Fruit fly (Drosophila melanogaster): ENCODE data around the gene pigeon.

DNA sequence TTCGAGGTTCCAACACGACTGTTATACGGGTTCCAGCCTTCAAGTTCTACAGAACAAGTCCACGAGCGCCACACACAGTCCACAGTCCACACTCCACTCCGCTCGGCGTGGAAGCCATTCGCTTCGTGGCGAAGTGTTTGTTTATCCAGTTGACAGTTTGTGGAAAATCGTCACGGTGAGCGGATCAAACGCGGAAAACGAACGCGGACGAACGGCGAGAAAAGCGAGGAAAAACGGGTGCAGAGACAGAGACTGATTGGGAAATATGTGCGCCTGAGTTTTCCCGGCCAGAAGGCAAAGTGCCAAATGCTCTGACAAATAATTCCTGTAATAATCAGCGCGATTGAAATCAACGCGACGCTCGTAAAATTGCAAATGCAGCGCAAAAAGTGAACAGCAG, 4.4 kb downstream of the pigeon start, which contains the start of gene drl:
- no peak for TF ChIP-seq CG9948 (tag; optimal IDR thresholded peaks at IDR 0.05)
- TF ChIP-seq EcR (GFP tag; optimal IDR thresholded peaks at IDR 0.05): no peak
- no peak for TF ChIP-seq CG14655 (GFP tag; optimal IDR thresholded peaks at IDR 0.05)
- TF ChIP-seq Pif1A (GFP tag; optimal IDR thresholded peaks at IDR 0.05): no peak
- no peak for TF ChIP-seq CG34367 (tag; optimal IDR thresholded peaks at IDR 0.05)
- no peak for TF ChIP-seq Pif1B (GFP tag; optimal IDR thresholded peaks at IDR 0.05)
- peak; percentile 61 for TF ChIP-seq CG4496 (GFP tag; IDR thresholded peaks at IDR 0.05)
- TF ChIP-seq gl (tag; optimal IDR thresholded peaks at IDR 0.05): no peak
- TF ChIP-seq fd96Ca (GFP tag; IDR thresholded peaks at IDR 0.05): peak; percentile 64; the same call in 1 of the 3 replicates
- TF ChIP-seq CG12605 (GFP tag; IDR thresholded peaks at IDR 0.05): peak; percentile 67
